Fruit fly (Drosophila melanogaster): ENCODE measurements around the gene CG12991.

Gene CG12991

dm6 chrX:17582650-17583049 is 3.0 kb downstream of the CG12991 start (continued):
- no peak for TF ChIP-seq slp2 (GFP tag; optimal IDR thresholded peaks at IDR 0.05)
- no peak for TF ChIP-seq pzg (GFP tag; optimal IDR thresholded peaks at IDR 0.05)
- no peak for TF ChIP-seq Bteb2 (GFP tag; optimal IDR thresholded peaks at IDR 0.05)
- no peak for TF ChIP-seq tx (GFP tag; optimal IDR thresholded peaks at IDR 0.05)
- peak; percentile 57 for TF ChIP-seq Fer1 (GFP tag; optimal IDR thresholded peaks at IDR 0.05)
- TF ChIP-seq repo (GFP tag; optimal IDR thresholded peaks at IDR 0.05): peak; percentile 42
- no peak for TF ChIP-seq CG12104 (GFP tag; optimal IDR thresholded peaks at IDR 0.05)
- no peak for TF ChIP-seq lmd (GFP tag; IDR thresholded peaks at IDR 0.05)
- TF ChIP-seq zen2 (GFP tag; IDR thresholded peaks at IDR 0.05; ENCODE audit: partially characterized antibody): no peak
- TF ChIP-seq CG5180 (GFP tag; optimal IDR thresholded peaks at IDR 0.05): peak; percentile 9
- TF ChIP-seq bbx (GFP tag; IDR thresholded peaks at IDR 0.05; ENCODE audit: partially characterized antibody): no peak
- TF ChIP-seq Atf3 (GFP tag; optimal IDR thresholded peaks at IDR 0.05): no peak
- no peak for TF ChIP-seq hb (GFP tag; IDR thresholded peaks at IDR 0.05; ENCODE audit: partially characterized antibody)
- TF ChIP-seq CG6683 (GFP tag; optimal IDR thresholded peaks at IDR 0.05): no peak
- peak; percentile 5 for TF ChIP-seq CG12942 (GFP tag; optimal IDR thresholded peaks at IDR 0.05)
- no peak for TF ChIP-seq CG17829 (tag; optimal IDR thresholded peaks at IDR 0.05)
- TF ChIP-seq CoRest (tag; optimal IDR thresholded peaks at IDR 0.05): no peak
- TF ChIP-seq CG3838 (GFP tag; optimal IDR thresholded peaks at IDR 0.05): no peak
- no peak for TF ChIP-seq ken (GFP tag; IDR thresholded peaks at IDR 0.05)
- no peak for TF ChIP-seq ash1 (GFP tag; optimal IDR thresholded peaks at IDR 0.05)
- TF ChIP-seq CG10543 (GFP tag; optimal IDR thresholded peaks at IDR 0.05): peak; percentile 57
- TF ChIP-seq CG10565 (GFP tag; optimal IDR thresholded peaks at IDR 0.05): no peak
- no peak for TF ChIP-seq Adf1 (GFP tag; IDR thresholded peaks at IDR 0.05)
- TF ChIP-seq Six4 (GFP tag; optimal IDR thresholded peaks at IDR 0.05): peak; percentile 17
- TF ChIP-seq aop (GFP tag; IDR thresholded peaks at IDR 0.05): no peak
- TF ChIP-seq luna (GFP tag; optimal IDR thresholded peaks at IDR 0.05): no peak
- no peak for TF ChIP-seq HLHmδ (GFP tag; optimal IDR thresholded peaks at IDR 0.05)
- TF ChIP-seq CG8290 (GFP tag; optimal IDR thresholded peaks at IDR 0.05): no peak
- TF ChIP-seq CG8290 (tag; optimal IDR thresholded peaks at IDR 0.05): no peak
- TF ChIP-seq CG34422 (GFP tag; IDR thresholded peaks at IDR 0.05): no peak; the same call in 2 of the 3 replicates
- no peak for TF ChIP-seq Doc3 (GFP tag; IDR thresholded peaks at IDR 0.05; ENCODE audit: partially characterized antibody)
- no peak for TF ChIP-seq CG17328 (GFP tag; IDR thresholded peaks at IDR 0.05)
- peak; percentile 21 for TF ChIP-seq CG4328 (GFP tag; optimal IDR thresholded peaks at IDR 0.05)
- peak; percentile 14 for TF ChIP-seq CG13424 (tag; optimal IDR thresholded peaks at IDR 0.05)
- no peak for TF ChIP-seq chn (GFP tag; optimal IDR thresholded peaks at IDR 0.05)
- TF ChIP-seq sens (GFP tag): peak; percentile 89
- peak; percentile 63 for TF ChIP-seq Hmr (GFP tag; optimal IDR thresholded peaks at IDR 0.05)
- TF ChIP-seq cas (GFP tag; IDR thresholded peaks at IDR 0.05): no peak
- TF ChIP-seq mld (GFP tag; IDR thresholded peaks at IDR 0.05; ENCODE audit: partially characterized antibody): no peak
- no peak for TF ChIP-seq D19A (tag; optimal IDR thresholded peaks at IDR 0.05)
- TF ChIP-seq Pdp1 (GFP tag; optimal IDR thresholded peaks at IDR 0.05): no peak
- TF ChIP-seq CG2678 (tag; optimal IDR thresholded peaks at IDR 0.05): peak; percentile 59
- no peak for TF ChIP-seq esg (GFP tag; conservative IDR thresholded peaks at IDR 0.05)
- no peak for TF ChIP-seq CG10979 (tag; optimal IDR thresholded peaks at IDR 0.05)
- no peak for TF ChIP-seq Dad (GFP tag; optimal IDR thresholded peaks at IDR 0.05)
- no peak for TF ChIP-seq Ravus (GFP tag; IDR thresholded peaks at IDR 0.05)
- TF ChIP-seq Dref (GFP tag; IDR thresholded peaks at IDR 0.05): no peak
- TF ChIP-seq lilli (GFP tag; optimal IDR thresholded peaks at IDR 0.05): no peak
- TF ChIP-seq sr (GFP tag; IDR thresholded peaks at IDR 0.05): peak; percentile 22; the same call in 1 of the 3 replicates
- TF ChIP-seq Stat92E (GFP tag; optimal IDR thresholded peaks at IDR 0.05): no peak
- TF ChIP-seq gcm (GFP tag; optimal IDR thresholded peaks at IDR 0.05): peak; percentile 27

All from whole organism, embryonic.